Fruit fly (Drosophila melanogaster) whole organism, embryonic: ENCODE data around the gene CG31549.

ENCODE experiments used
- Bgb ChIP-seq: fragments of 200-800 bp; sonication (Bioruptor generic); IDR thresholded peaks from 2 replicates; pipeline ENCODE4 v1.3.6; 2022; ENCODE audit warnings: missing biosample characterization, missing genetic modification characterization; ENCODE audit not compliant: partially characterized antibody
- C15 ChIP-seq: fragments of 200-800 bp; sonication (Bioruptor generic); IDR thresholded peaks from 3 replicates; pipeline ENCODE4 v1.3.6; 2022; ENCODE audit warnings: missing biosample characterization, missing genetic modification characterization
- CG10147 ChIP-seq: fragments of 200-800 bp; sonication (Bioruptor generic); optimal IDR thresholded peaks from 2 replicates; lab custom pipeline; 2019; ENCODE audit warnings: missing biosample characterization, mild to moderate bottlenecking, missing genetic modification characterization, moderate library complexity
- CG10431 ChIP-seq: fragments of 200-800 bp; sonication (Bioruptor generic); optimal IDR thresholded peaks from 3 replicates; lab custom pipeline; 2018; ENCODE audit warnings: missing biosample characterization, mild to moderate bottlenecking, missing genetic modification characterization
- CG12744 ChIP-seq: fragments of 200-800 bp; sonication (Bioruptor generic); optimal IDR thresholded peaks from 2 replicates; lab custom pipeline; 2016; ENCODE audit warnings: missing biosample characterization, missing genetic modification characterization
- CG12942 ChIP-seq: fragments of 200-800 bp; sonication (Bioruptor generic); optimal IDR thresholded peaks from 3 replicates; lab custom pipeline; 2016; ENCODE audit warnings: missing biosample characterization, missing genetic modification characterization
- CG13624 ChIP-seq: fragments of 200-800 bp; sonication (Bioruptor generic); optimal IDR thresholded peaks from 2 replicates; lab custom pipeline; 2016; ENCODE audit warnings: missing biosample characterization, missing genetic modification characterization
- CG14441 ChIP-seq: fragments of 200-800 bp; sonication (Bioruptor generic); IDR thresholded peaks from 2 replicates; pipeline ENCODE4 v1.3.6; 2022; ENCODE audit warnings: missing biosample characterization, missing genetic modification characterization
- CG15601 ChIP-seq: fragments of 200-800 bp; sonication (Bioruptor generic); optimal IDR thresholded peaks from 3 replicates; lab custom pipeline; 2019; ENCODE audit warnings: missing biosample characterization, mild to moderate bottlenecking, missing genetic modification characterization, moderate library complexity
- CG17186 ChIP-seq: fragments of 200-800 bp; sonication (Bioruptor generic); optimal IDR thresholded peaks from 3 replicates; lab custom pipeline; 2017; ENCODE audit warnings: missing biosample characterization, missing genetic modification reagents, missing genetic modification characterization
- CG2678 ChIP-seq: fragments of 200-800 bp; sonication (Bioruptor generic); optimal IDR thresholded peaks from 3 replicates; lab custom pipeline; 2019; ENCODE audit warnings: missing biosample characterization, mild to moderate bottlenecking, missing genetic modification characterization, moderate library complexity
- CG31388 ChIP-seq: fragments of 200-800 bp; sonication (Bioruptor generic); optimal IDR thresholded peaks from 2 replicates; lab custom pipeline; 2016; ENCODE audit warnings: missing biosample characterization, missing genetic modification characterization
- CG32532 ChIP-seq: fragments of 200-800 bp; sonication (Bioruptor generic); IDR thresholded peaks from 2 replicates; pipeline ENCODE4 v1.3.6; 2022; ENCODE audit warnings: missing biosample characterization, missing genetic modification characterization
- CG3838 ChIP-seq: fragments of 200-800 bp; sonication (Bioruptor generic); optimal IDR thresholded peaks from 3 replicates; lab custom pipeline; 2016; ENCODE audit warnings: missing biosample characterization, missing genetic modification characterization
- CG4404 ChIP-seq: fragments of 200-800 bp; sonication (Bioruptor generic); IDR thresholded peaks from 2 replicates; pipeline ENCODE4 v1.3.6; 2022; ENCODE audit warnings: missing biosample characterization, missing genetic modification characterization
- CG8765 ChIP-seq: fragments of 200-800 bp; sonication (Bioruptor generic); IDR thresholded peaks from 2 replicates; pipeline ENCODE4 v1.3.6; 2022; ENCODE audit warnings: missing biosample characterization, missing genetic modification characterization
- CG9215 ChIP-seq: fragments of 200-800 bp; sonication (Bioruptor generic); IDR thresholded peaks from 2 replicates; pipeline ENCODE4 v1.3.6; 2022; ENCODE audit warnings: missing biosample characterization, missing genetic modification characterization
- CG9437 ChIP-seq: fragments of 200-800 bp; sonication (Bioruptor generic); optimal IDR thresholded peaks from 2 replicates; lab custom pipeline; 2018; ENCODE audit warnings: missing biosample characterization, mild to moderate bottlenecking, missing genetic modification characterization
- CG9727 ChIP-seq: fragments of 200-800 bp; sonication (Bioruptor generic); optimal IDR thresholded peaks from 3 replicates; lab custom pipeline; 2017; ENCODE audit warnings: missing biosample characterization, mild to moderate bottlenecking, missing genetic modification characterization
- Deaf1 ChIP-seq: fragments of 200-800 bp; optimal IDR thresholded peaks from 3 replicates; lab custom pipeline; 2019; ENCODE audit warnings: missing biosample characterization, mild to moderate bottlenecking, missing genetic modification characterization, moderate library complexity
- Lim3 ChIP-seq: fragments of 200-800 bp; sonication (Bioruptor generic); IDR thresholded peaks from 2 replicates; pipeline ENCODE4 v1.3.6; 2022; ENCODE audit warnings: missing biosample characterization, missing genetic modification characterization
- Mad ChIP-seq: fragments of 200-800 bp; sonication (Bioruptor generic); optimal IDR thresholded peaks from 2 replicates; lab custom pipeline; 2016; ENCODE audit warnings: missing biosample characterization, missing genetic modification characterization
- Med ChIP-seq: fragments of 200-800 bp; sonication (Bioruptor generic); peaks from one replicate; lab custom pipeline; 2016; ENCODE audit warnings: missing biosample characterization, missing genetic modification characterization, mild to moderate bottlenecking, inconsistent platforms, moderate library complexity
- NC2α ChIP-seq: fragments of 200-800 bp; sonication (Bioruptor generic); optimal IDR thresholded peaks from 2 replicates; lab custom pipeline; 2016; ENCODE audit warnings: missing biosample characterization, missing genetic modification characterization
- Neu2 ChIP-seq: fragments of 200-800 bp; sonication (Bioruptor generic); optimal IDR thresholded peaks from 3 replicates; lab custom pipeline; 2016; ENCODE audit warnings: missing biosample characterization, missing genetic modification characterization, borderline replicate concordance
- Nf-YB ChIP-seq: fragments of 200-800 bp; sonication (Bioruptor generic); optimal IDR thresholded peaks from 3 replicates; lab custom pipeline; 2019; ENCODE audit warnings: missing biosample characterization, mild to moderate bottlenecking, missing genetic modification characterization, moderate library complexity
- Ptx1 ChIP-seq: fragments of 200-800 bp; sonication (Bioruptor generic); IDR thresholded peaks from 2 replicates; pipeline ENCODE4 v1.3.6; 2022; ENCODE audit warnings: missing biosample characterization, missing genetic modification characterization
- Trl ChIP-seq, 3 experiments: fragments of >200 bp in 2 of 3; fragments of 200-800 bp in 1 of 3; sonication (Bioruptor generic) in 1 of 3; optimal IDR thresholded peaks; 2 replicates in 1 of 3; 3 replicates in 2 of 3; lab custom pipeline; 2016 to 2017; ENCODE audit warnings: missing biosample characterization in 1 of 3, missing genetic modification characterization in 1 of 3
- ab ChIP-seq: fragments of 200-800 bp; sonication (Bioruptor generic); optimal IDR thresholded peaks from 2 replicates; lab custom pipeline; 2016; ENCODE audit warnings: missing biosample characterization, missing genetic modification characterization
- bab2 ChIP-seq: fragments of 200-800 bp; sonication (Bioruptor generic); optimal IDR thresholded peaks from 2 replicates; lab custom pipeline; 2016; ENCODE audit warnings: missing biosample characterization, missing genetic modification characterization
- br ChIP-seq: fragments of >200 bp; optimal IDR thresholded peaks from 2 replicates; lab custom pipeline; 2017
- cg ChIP-seq: fragments of 200-800 bp; sonication (Bioruptor generic); optimal IDR thresholded peaks from 3 replicates; lab custom pipeline; 2019; ENCODE audit warnings: missing biosample characterization, mild to moderate bottlenecking, missing genetic modification characterization, moderate library complexity
- danr ChIP-seq: fragments of 200-800 bp; sonication (Bioruptor generic); IDR thresholded peaks from 2 replicates; pipeline ENCODE4 v1.3.6; 2022; ENCODE audit warnings: missing biosample characterization, missing genetic modification characterization
- ewg ChIP-seq: fragments of 200-800 bp; sonication (Bioruptor generic); optimal IDR thresholded peaks from 3 replicates; lab custom pipeline; 2017; ENCODE audit warnings: mild to moderate bottlenecking, missing biosample characterization, missing genetic modification reagents, missing genetic modification characterization
- fu2 ChIP-seq: fragments of 200-800 bp; sonication (Bioruptor generic); optimal IDR thresholded peaks from 2 replicates; lab custom pipeline; 2016; ENCODE audit warnings: missing biosample characterization, missing genetic modification characterization
- hth ChIP-seq: fragments of >200 bp; optimal IDR thresholded peaks from 2 replicates; lab custom pipeline; 2017; ENCODE audit warnings: inconsistent platforms
- insv ChIP-seq, 2 experiments: fragments of 200-800 bp; sonication (Bioruptor generic); optimal IDR thresholded peaks; 3 replicates each; lab custom pipeline; 2016 to 2018; ENCODE audit warnings: missing biosample characterization in 2 of 2, missing genetic modification characterization in 2 of 2
- kah ChIP-seq: fragments of 200-800 bp; sonication (Bioruptor generic); optimal IDR thresholded peaks from 2 replicates; lab custom pipeline; 2018; ENCODE audit warnings: missing biosample characterization, mild to moderate bottlenecking, missing genetic modification characterization
- luna ChIP-seq: fragments of 200-800 bp; sonication (Bioruptor generic); optimal IDR thresholded peaks from 2 replicates; lab custom pipeline; 2016; ENCODE audit warnings: missing biosample characterization, missing genetic modification characterization
- nau ChIP-seq: fragments of 200-800 bp; sonication (Bioruptor generic); optimal IDR thresholded peaks from 3 replicates; lab custom pipeline; 2017; ENCODE audit warnings: missing biosample characterization, mild to moderate bottlenecking, missing genetic modification characterization, missing genetic modification reagents
- odd ChIP-seq: fragments of 200-800 bp; sonication (Bioruptor generic); optimal IDR thresholded peaks from 2 replicates; lab custom pipeline; 2017; ENCODE audit warnings: missing biosample characterization, mild to moderate bottlenecking, missing genetic modification characterization
- pho ChIP-seq: fragments of 200-800 bp; sonication (Bioruptor generic); optimal IDR thresholded peaks from 2 replicates; lab custom pipeline; 2016; ENCODE audit warnings: missing biosample characterization, missing genetic modification characterization
- pzg ChIP-seq: fragments of 200-800 bp; sonication (Bioruptor generic); optimal IDR thresholded peaks from 3 replicates; lab custom pipeline; 2018; ENCODE audit warnings: missing biosample characterization, mild to moderate bottlenecking, missing genetic modification characterization, moderate library complexity
- sd ChIP-seq: fragments of 200-800 bp; sonication (Bioruptor generic); optimal IDR thresholded peaks from 3 replicates; lab custom pipeline; 2018; ENCODE audit warnings: missing biosample characterization, mild to moderate bottlenecking, missing genetic modification characterization, moderate library complexity
- sisA ChIP-seq: fragments of 200-800 bp; sonication (Bioruptor generic); IDR thresholded peaks from 2 replicates; pipeline ENCODE4 v1.3.6; 2022; ENCODE audit warnings: missing biosample characterization, missing genetic modification characterization
- sna ChIP-seq: fragments of 200-800 bp; sonication (Bioruptor generic); IDR thresholded peaks from 2 replicates; pipeline ENCODE4 v1.3.6; 2022; ENCODE audit warnings: missing biosample characterization, missing genetic modification characterization; ENCODE audit not compliant: partially characterized antibody
- sr ChIP-seq: fragments of 200-800 bp; sonication (Bioruptor generic); IDR thresholded peaks from 3 replicates; pipeline ENCODE4 v1.3.6; 2022; ENCODE audit warnings: missing biosample characterization, missing genetic modification characterization
- stc ChIP-seq: fragments of 200-800 bp; sonication (Bioruptor generic); IDR thresholded peaks from 2 replicates; pipeline ENCODE4 v1.3.6; 2022; ENCODE audit warnings: missing biosample characterization, missing genetic modification characterization
- sug ChIP-seq: fragments of 200-800 bp; optimal IDR thresholded peaks from 2 replicates; lab custom pipeline; 2019; ENCODE audit warnings: missing biosample characterization, mild to moderate bottlenecking, missing genetic modification characterization, moderate library complexity
- yki ChIP-seq: fragments of >200 bp; optimal IDR thresholded peaks from 3 replicates; lab custom pipeline; 2018

Gene CG31549

DNA sequence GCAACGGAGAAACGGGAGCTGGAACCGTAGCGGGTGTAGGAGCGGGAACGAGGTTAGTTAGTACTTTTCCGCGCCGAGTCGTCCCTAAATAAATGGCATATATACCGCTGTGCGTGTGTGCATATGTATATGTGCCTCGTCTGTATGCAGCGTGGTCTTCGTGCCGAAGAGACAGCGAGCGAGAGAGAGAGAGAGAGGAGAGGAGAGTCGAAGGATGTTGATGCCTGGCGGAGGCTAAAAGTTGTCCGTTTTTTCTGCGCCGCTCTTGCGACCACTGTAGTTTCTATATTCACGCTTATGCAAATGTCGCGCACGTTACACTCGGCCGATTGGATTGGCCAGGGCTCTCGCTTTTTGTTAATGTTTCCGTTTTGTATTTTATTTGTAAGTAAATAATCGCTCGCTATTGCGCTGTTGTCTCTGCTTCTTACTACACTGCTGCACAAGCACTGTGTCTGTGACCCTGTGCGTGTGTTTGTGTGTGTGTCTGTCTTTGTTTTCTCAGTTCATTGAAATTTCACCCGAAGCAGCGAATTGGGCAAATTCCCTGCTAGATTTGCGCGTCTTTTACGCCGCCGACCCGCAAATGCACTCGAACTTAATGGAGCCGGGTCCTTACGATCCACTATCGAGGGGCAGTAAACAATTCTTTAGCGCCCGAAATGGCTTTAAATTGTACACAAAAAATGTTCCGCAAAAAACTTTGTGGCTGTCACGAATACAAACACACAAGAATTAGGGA lies 19.4 kb upstream of the CG31549 start, which contains the start of gene Rga (continued):
- TF ChIP-seq CG13624 (GFP tag; lab: Kevin White, UChicago) = peak; percentile 21
- TF ChIP-seq pzg (GFP tag; lab: Kevin White, UChicago) = no peak
- no peak for TF ChIP-seq CG12744
- TF ChIP-seq ab = no peak
- TF ChIP-seq CG10147 (GFP tag; lab: Kevin White, UChicago) = no peak
- TF ChIP-seq CG9727 (GFP tag; lab: Kevin White, UChicago) = peak; percentile 42
- no peak for TF ChIP-seq CG31388 (GFP tag; lab: Kevin White, UChicago)
- TF ChIP-seq CG4404 (GFP tag; lab: Robert Waterston, UW) = no peak
- no peak for TF ChIP-seq Lim3 (GFP tag; lab: Robert Waterston, UW)
- TF ChIP-seq CG9437 (GFP tag; lab: Kevin White, UChicago) = peak; percentile 32
- TF ChIP-seq fu2 = no peak
- peak; percentile 30 for TF ChIP-seq Med (GFP tag; lab: Kevin White, UChicago)
- no peak for TF ChIP-seq CG9215 (GFP tag; lab: Robert Waterston, UW)
- no peak for TF ChIP-seq C15
- peak; percentile 83 for TF ChIP-seq Deaf1 (tag; lab: Kevin White, UChicago)
- TF ChIP-seq danr (GFP tag; lab: Robert Waterston, UW) = no peak
- TF ChIP-seq Neu2 = no peak
- no peak for TF ChIP-seq sr (GFP tag; lab: Robert Waterston, UW)
- no peak for TF ChIP-seq sd (tag; lab: Kevin White, UChicago)
- TF ChIP-seq sug (tag; lab: Kevin White, UChicago) = no peak
- TF ChIP-seq ewg (GFP tag; lab: Kevin White, UChicago) = no peak
- peak in 1 of 2 experiments; percentile 36 for TF ChIP-seq insv (GFP tag; optimal IDR thresholded peaks at IDR 0.05; lab: Kevin White, UChicago)
- no peak for TF ChIP-seq hth (lab: Kevin White, UChicago)
- no peak for TF ChIP-seq NC2α (GFP tag; lab: Kevin White, UChicago)
- no peak for TF ChIP-seq Mad (GFP tag; lab: Kevin White, UChicago)
- TF ChIP-seq CG14441 (GFP tag; lab: Robert Waterston, UW) = no peak
- TF ChIP-seq luna (GFP tag; lab: Kevin White, UChicago) = no peak
- peak; percentile 78 to 81 for TF ChIP-seq Trl (optimal IDR thresholded peaks at IDR 0.05; lab: Kevin White, UChicago)
- no peak for TF ChIP-seq Trl (GFP tag; optimal IDR thresholded peaks at IDR 0.05; lab: Kevin White, UChicago)
- peak; percentile 10 for TF ChIP-seq CG10431 (GFP tag; lab: Kevin White, UChicago)
- 0 out of 2 replicates have a peak, but pooled peaks have one; percentile 16 for TF ChIP-seq CG32532
- TF ChIP-seq odd (GFP tag; lab: Kevin White, UChicago) = peak; percentile 17
- no peak for TF ChIP-seq kah (GFP tag; lab: Kevin White, UChicago)
- no peak for TF ChIP-seq CG3838 (GFP tag; lab: Kevin White, UChicago)
- TF ChIP-seq sna = no peak
- no peak for TF ChIP-seq CG2678 (tag; lab: Kevin White, UChicago)
- no peak for TF ChIP-seq nau
- no peak for TF ChIP-seq Nf-YB
- no peak for TF ChIP-seq bab2 (GFP tag; lab: Kevin White, UChicago)
- TF ChIP-seq br (lab: Kevin White, UChicago) = no peak
- TF ChIP-seq CG12942 (GFP tag; lab: Kevin White, UChicago) = no peak
- no peak for TF ChIP-seq sisA (GFP tag; lab: Robert Waterston, UW)
- TF ChIP-seq pho (GFP tag; lab: Kevin White, UChicago) = peak; percentile 5
- TF ChIP-seq CG8765 = no peak
- no peak for TF ChIP-seq stc
- no peak for TF ChIP-seq Ptx1
- TF ChIP-seq yki = no peak
- peak; percentile 94 for TF ChIP-seq cg (GFP tag; lab: Kevin White, UChicago)
- TF ChIP-seq CG15601 = no peak
- TF ChIP-seq CG17186 = no peak
- no peak for TF ChIP-seq Bgb (GFP tag; lab: Robert Waterston, UW)
